Worm (Caenorhabditis elegans): Measurements from ENCODE around the gene ril-2.

ril-2 gene

ce11 chrV:12629743-12630142, 30.8 kb upstream of the ril-2 start, which contains the start of gene F56H9.6:
Gene F56H9.6, minus strand, starts transcription at chrV:12629843.
- TF ChIP-seq unc-39 (tag; optimal IDR thresholded peaks at IDR 0.05): no peak

ce11 chrV:12624371-12624770, 25.4 kb upstream of the ril-2 start, which contains the start of gene F56H9.9:
Gene F56H9.9, minus strand, starts transcription at chrV:12624471.
- no peak for TF ChIP-seq unc-62 (GFP tag; optimal IDR thresholded peaks at IDR 0.05)
- no peak for TF ChIP-seq elt-1 (tag; optimal IDR thresholded peaks at IDR 0.05)
- no peak for TF ChIP-seq ztf-11 (tag; optimal IDR thresholded peaks at IDR 0.05)
- no peak for TF ChIP-seq lsy-2 (tag; optimal IDR thresholded peaks at IDR 0.05)
- no peak for TF ChIP-seq peb-1 (tag; optimal IDR thresholded peaks at IDR 0.05)
- TF ChIP-seq C34F6.9 (tag; optimal IDR thresholded peaks at IDR 0.05): no peak
- no peak for TF ChIP-seq lin-39 (tag; optimal IDR thresholded peaks at IDR 0.05)

ce11 chrV:12612118-12612517, 13.2 kb upstream of the ril-2 start, which contains the start of gene cyc-2.2:
Gene cyc-2.2, minus strand, starts transcription at chrV:12612218.
- TF ChIP-seq Y55F3AM.14 (GFP tag; optimal IDR thresholded peaks at IDR 0.05) (no peak), nhr-6 (tag; optimal IDR thresholded peaks at IDR 0.05) (no peak), zag-1 (tag; optimal IDR thresholded peaks at IDR 0.05) (no peak), ceh-16 (tag; optimal IDR thresholded peaks at IDR 0.05) (no peak), lin-13 (GFP tag; optimal IDR thresholded peaks at IDR 0.05) (no peak), nhr-23 (tag; optimal IDR thresholded peaks at IDR 0.05) (no peak), sma-9 (GFP tag; optimal IDR thresholded peaks at IDR 0.05) (no peak), sma-9 (tag; optimal IDR thresholded peaks at IDR 0.05) (no peak), nhr-25 (tag; optimal IDR thresholded peaks at IDR 0.05) (no peak), sma-3 (GFP tag; optimal IDR thresholded peaks at IDR 0.05) (no peak), gmeb-1 (tag; optimal IDR thresholded peaks at IDR 0.05) (no peak), mdl-1 (tag; optimal IDR thresholded peaks at IDR 0.05) (no peak), nhr-129 (tag; optimal IDR thresholded peaks at IDR 0.05) (no peak), nhr-12 (tag; optimal IDR thresholded peaks at IDR 0.05) (no peak), ceh-82 (tag; optimal IDR thresholded peaks at IDR 0.05) (no peak), nhr-77 (tag; optimal IDR thresholded peaks at IDR 0.05) (no peak), sem-4 (tag; optimal IDR thresholded peaks at IDR 0.05) (no peak), ZK546.5 (tag; optimal IDR thresholded peaks at IDR 0.05) (no peak), nhr-21 (tag; optimal IDR thresholded peaks at IDR 0.05) (no peak), unc-39 (tag; optimal IDR thresholded peaks at IDR 0.05) (no peak)

- TF ChIP-seq lin-13 (GFP tag; optimal IDR thresholded peaks at IDR 0.05) (no peak), nhr-12 (tag; optimal IDR thresholded peaks at IDR 0.05) (no peak), snpc-4 (tag; optimal IDR thresholded peaks at IDR 0.05) (no peak), sma-3 (GFP tag; optimal IDR thresholded peaks at IDR 0.05) (no peak), ceh-16 (tag; optimal IDR thresholded peaks at IDR 0.05) (no peak), blmp-1 (tag; optimal IDR thresholded peaks at IDR 0.05; ENCODE audit: insufficient read depth) (no peak), sem-4 (tag; optimal IDR thresholded peaks at IDR 0.05) (no peak), egl-27 (tag; optimal IDR thresholded peaks at IDR 0.05) (no peak), skn-1 (tag; optimal IDR thresholded peaks at IDR 0.05) (no peak)
Observed at ce11 chrV:12611029-12611428, 12.1 kb upstream of the ril-2 start, which contains the start of gene cubn-1. Gene cubn-1, plus strand, starts transcription at chrV:12611329.

ce11 chrV:12609526-12609925, 10.6 kb upstream of the ril-2 start, which contains the start of gene ZC116.1:
Gene ZC116.1, plus strand, starts transcription at chrV:12609826.
- TF ChIP-seq egl-27 (tag; optimal IDR thresholded peaks at IDR 0.05) (no peak), nhr-6 (tag; optimal IDR thresholded peaks at IDR 0.05) (no peak), snpc-4 (tag; optimal IDR thresholded peaks at IDR 0.05) (no peak), mab-5 (tag; optimal IDR thresholded peaks at IDR 0.05) (no peak), ztf-4 (tag; optimal IDR thresholded peaks at IDR 0.05) (no peak), nhr-77 (tag; optimal IDR thresholded peaks at IDR 0.05) (no peak), F13H6.1 (tag; optimal IDR thresholded peaks at IDR 0.05) (no peak), nhr-10 (tag; optimal IDR thresholded peaks at IDR 0.05) (no peak), sem-4 (tag; optimal IDR thresholded peaks at IDR 0.05) (no peak), mbf-1 (tag; optimal IDR thresholded peaks at IDR 0.05) (no peak), lsy-2 (tag; optimal IDR thresholded peaks at IDR 0.05) (no peak), elt-1 (tag; optimal IDR thresholded peaks at IDR 0.05) (no peak), dmd-4 (tag; optimal IDR thresholded peaks at IDR 0.05) (no peak), lin-11 (tag; optimal IDR thresholded peaks at IDR 0.05) (no peak), ztf-11 (tag; optimal IDR thresholded peaks at IDR 0.05) (no peak), nhr-12 (tag; optimal IDR thresholded peaks at IDR 0.05) (no peak)
